Fruit fly (Drosophila melanogaster): ENCODE measurements around the gene CG7692.

CG7692 gene

dm6 chr3L:17379311-17379710 lies 27.7 kb downstream of the CG7692 start, which contains the start of gene Cad74A (continued):
- TF ChIP-seq CG4854 (GFP tag; optimal IDR thresholded peaks at IDR 0.05) (no peak), slbo (GFP tag; IDR thresholded peaks at IDR 0.05) (no peak), zf30C (GFP tag; optimal IDR thresholded peaks at IDR 0.05) (no peak), CG15601 (tag; optimal IDR thresholded peaks at IDR 0.05) (no peak), Abd-B (GFP tag; optimal IDR thresholded peaks at IDR 0.05) (no peak), Gug (GFP tag; IDR thresholded peaks at IDR 0.05) (no peak), CG6175 (GFP tag; IDR thresholded peaks at IDR 0.05) (0 out of 3 replicates have a peak, but pooled peaks have one; percentile 44), Doc3 (GFP tag; IDR thresholded peaks at IDR 0.05; ENCODE audit: partially characterized antibody) (no peak; the same call in 2 of the 3 replicates), CG18262 (tag; optimal IDR thresholded peaks at IDR 0.05) (no peak), CG1832 (GFP tag; optimal IDR thresholded peaks at IDR 0.05) (no peak), nerfin-2 (GFP tag; IDR thresholded peaks at IDR 0.05; ENCODE audit: partially characterized antibody) (no peak), CG4404 (GFP tag; IDR thresholded peaks at IDR 0.05) (no peak), CG10274 (GFP tag; optimal IDR thresholded peaks at IDR 0.05) (no peak), CG13296 (GFP tag; optimal IDR thresholded peaks at IDR 0.05) (no peak), unc-4 (GFP tag; IDR thresholded peaks at IDR 0.05; ENCODE audit: partially characterized antibody) (0 out of 2 replicates have a peak, but pooled peaks have one; percentile 15), CG42726 (GFP tag; IDR thresholded peaks at IDR 0.05; ENCODE audit: partially characterized antibody) (peak; percentile 39; the same call in 1 of the 2 replicates), vfl (GFP tag; optimal IDR thresholded peaks at IDR 0.05) (no peak), PHDP (tag; optimal IDR thresholded peaks at IDR 0.05) (no peak), MBD-R2 (GFP tag; IDR thresholded peaks at IDR 0.05) (no peak), CG17802 (tag; optimal IDR thresholded peaks at IDR 0.05) (no peak), gcm (GFP tag; optimal IDR thresholded peaks at IDR 0.05) (peak; percentile 37), pros (GFP tag; optimal IDR thresholded peaks at IDR 0.05) (peak; percentile 27), seq (GFP tag; IDR thresholded peaks at IDR 0.05) (no peak), CG4360 (GFP tag; IDR thresholded peaks at IDR 0.05) (peak; percentile 61), CG32767 (GFP tag; IDR thresholded peaks at IDR 0.05) (no peak), Elba2 (GFP tag; optimal IDR thresholded peaks at IDR 0.05) (no peak), sr (GFP tag; IDR thresholded peaks at IDR 0.05) (no peak), E2f1 (GFP tag; IDR thresholded peaks at IDR 0.05) (no peak), CG7928 (GFP tag; optimal IDR thresholded peaks at IDR 0.05) (no peak), Rx (GFP tag; IDR thresholded peaks at IDR 0.05) (no peak), Camta (GFP tag; optimal IDR thresholded peaks at IDR 0.05) (no peak), CG15696 (tag; optimal IDR thresholded peaks at IDR 0.05) (no peak), CG1602 (GFP tag; optimal IDR thresholded peaks at IDR 0.05) (no peak), CG7745 (tag; optimal IDR thresholded peaks at IDR 0.05) (no peak), CG18619 (GFP tag; optimal IDR thresholded peaks at IDR 0.05) (no peak), CG32532 (GFP tag; IDR thresholded peaks at IDR 0.05) (peak; percentile 52; the same call in 1 of the 2 replicates), Hsf (GFP tag; optimal IDR thresholded peaks at IDR 0.05) (no peak), Sry-δ (GFP tag; optimal IDR thresholded peaks at IDR 0.05) (no peak), CG17186 (GFP tag; optimal IDR thresholded peaks at IDR 0.05) (no peak), Opbp (GFP tag; IDR thresholded peaks at IDR 0.05; ENCODE audit: partially characterized antibody) (peak; percentile 50; the same call in 1 of the 3 replicates), fd102C (GFP tag; optimal IDR thresholded peaks at IDR 0.05) (no peak), CG8388 (GFP tag; optimal IDR thresholded peaks at IDR 0.05) (no peak), usp (GFP tag; optimal IDR thresholded peaks at IDR 0.05) (no peak), CG2889 (GFP tag; IDR thresholded peaks at IDR 0.05) (no peak), CG3838 (GFP tag; optimal IDR thresholded peaks at IDR 0.05) (no peak), da (GFP tag; optimal IDR thresholded peaks at IDR 0.05) (no peak), Antp (GFP tag; optimal IDR thresholded peaks at IDR 0.05) (no peak), CG2202 (tag; optimal IDR thresholded peaks at IDR 0.05) (no peak), sc (optimal IDR thresholded peaks at IDR 0.05) (no peak), sc (GFP tag; optimal IDR thresholded peaks at IDR 0.05) (no peak), vnd (GFP tag; IDR thresholded peaks at IDR 0.05; ENCODE audit: partially characterized antibody) (no peak), CG10366 (GFP tag; IDR thresholded peaks at IDR 0.05) (no peak)

Measured in whole organism, embryonic.